Worm (Caenorhabditis elegans) whole organism, L1 larva: ENCODE measurements around the gene mrpl-50.

ENCODE experiments used
- C04F5.9 ChIP-seq: sonication (generic microtip); optimal IDR thresholded peaks from 2 replicates; lab custom pipeline; 2016; ENCODE audit warnings: missing genetic modification characterization, missing compliant biosample characterization
- C16A3.4 ChIP-seq: fragments of 150-350 bp; optimal IDR thresholded peaks from 2 replicates; lab custom pipeline; 2014; ENCODE audit warnings: missing biosample characterization, missing genetic modification characterization
- aha-1 ChIP-seq: fragments of 150-350 bp; optimal IDR thresholded peaks from 2 replicates; lab custom pipeline; 2014; ENCODE audit warnings: missing biosample characterization, missing genetic modification characterization
- aly-2 ChIP-seq: fragments of 150-350 bp; optimal IDR thresholded peaks from 2 replicates; lab custom pipeline; 2014; ENCODE audit warnings: missing biosample characterization, missing genetic modification characterization
- ama-1 ChIP-seq: fragments of 150-350 bp; optimal IDR thresholded peaks from 2 replicates; lab custom pipeline; 2014
- ceh-63 ChIP-seq: fragments of 200-800 bp; sonication (Bioruptor generic); optimal IDR thresholded peaks from 2 replicates; lab custom pipeline; 2018; ENCODE audit warnings: mild to moderate bottlenecking, missing genetic modification characterization, missing compliant biosample characterization
- ceh-8 ChIP-seq: fragments of 200-800 bp; sonication (Bioruptor generic); optimal IDR thresholded peaks from 2 replicates; lab custom pipeline; 2018; ENCODE audit warnings: mild to moderate bottlenecking, missing genetic modification characterization, moderate library complexity, missing compliant biosample characterization
- ceh-90 ChIP-seq: sonication (generic microtip); optimal IDR thresholded peaks from 2 replicates; lab custom pipeline; 2016; ENCODE audit warnings: missing genetic modification characterization, missing compliant biosample characterization
- ces-1 ChIP-seq: fragments of 150-350 bp; optimal IDR thresholded peaks from 2 replicates; lab custom pipeline; 2014; ENCODE audit warnings: missing biosample characterization, missing genetic modification reagents, missing genetic modification characterization
- dpl-1 ChIP-seq, 3 experiments: fragments of 150-350 bp in 2 of 3; sonication (generic microtip) in 1 of 3; optimal IDR thresholded peaks; 2 replicates each; lab custom pipeline; 2014 to 2017; ENCODE audit warnings: missing biosample characterization in 3 of 3, missing genetic modification characterization in 3 of 3, missing genetic modification reagents in 3 of 3
- dsc-1 ChIP-seq: sonication (generic microtip); optimal IDR thresholded peaks from 2 replicates; lab custom pipeline; 2016; ENCODE audit warnings: mild to moderate bottlenecking, missing genetic modification characterization, missing compliant biosample characterization
- efl-1 ChIP-seq, 4 experiments: fragments of 150-350 bp; optimal IDR thresholded peaks in 3 of 4; peaks in 1 of 4; 1 replicate in 1 of 4; 2 replicates in 3 of 4; lab custom pipeline; 2014; ENCODE audit warnings: missing biosample characterization in 2 of 4, missing genetic modification characterization in 2 of 4, missing genetic modification reagents in 2 of 4
- efl-3 ChIP-seq: fragments of 200-800 bp; sonication (Bioruptor generic); optimal IDR thresholded peaks from 2 replicates; lab custom pipeline; 2018; ENCODE audit warnings: mild to moderate bottlenecking, missing genetic modification characterization, missing compliant biosample characterization
- egl-13 ChIP-seq: sonication (generic microtip); optimal IDR thresholded peaks from 2 replicates; lab custom pipeline; 2016; ENCODE audit warnings: missing genotype, missing genetic modification reagents, missing genetic modification characterization, missing compliant biosample characterization
- egl-27 ChIP-seq, 2 experiments: fragments of 150-350 bp in 1 of 2; sonication (generic microtip); optimal IDR thresholded peaks; 3 replicates each; lab custom pipeline; 2017 to 2018; ENCODE audit warnings: missing biosample characterization in 2 of 2, missing genetic modification characterization in 2 of 2, missing genetic modification reagents in 2 of 2
- elt-2 ChIP-seq: sonication (generic microtip); optimal IDR thresholded peaks from 2 replicates; lab custom pipeline; 2016; ENCODE audit warnings: missing genetic modification characterization, mild to moderate bottlenecking, inconsistent platforms, missing compliant biosample characterization, missing genetic modification reagents
- ets-5 ChIP-seq: fragments of 200-800 bp; sonication (Bioruptor generic); IDR thresholded peaks from 2 replicates; pipeline ENCODE4 v1.3.6; 2022; ENCODE audit warnings: missing genetic modification characterization, missing compliant biosample characterization
- fkh-10 ChIP-seq: sonication (generic microtip); optimal IDR thresholded peaks from 2 replicates; lab custom pipeline; 2017; ENCODE audit warnings: missing biosample characterization, missing genetic modification reagents, missing genetic modification characterization
- fkh-4 ChIP-seq: sonication (generic microtip); optimal IDR thresholded peaks from 2 replicates; lab custom pipeline; 2016; ENCODE audit warnings: missing compliant biosample characterization, missing genetic modification characterization, borderline replicate concordance
- fos-1 ChIP-seq: fragments of 150-350 bp; optimal IDR thresholded peaks from 2 replicates; lab custom pipeline; 2014; ENCODE audit warnings: missing biosample characterization, missing genetic modification characterization
- grh-1 ChIP-seq: fragments of 200-800 bp; sonication (Bioruptor generic); IDR thresholded peaks from 2 replicates; pipeline ENCODE4 v1.3.6; 2022; ENCODE audit warnings: missing genetic modification reagents, missing genetic modification characterization, missing compliant biosample characterization
- hlh-17 ChIP-seq: fragments of 200-800 bp; sonication (Bioruptor generic); optimal IDR thresholded peaks from 2 replicates; lab custom pipeline; 2018; ENCODE audit warnings: missing genetic modification characterization, mild to moderate bottlenecking, missing compliant biosample characterization, moderate library complexity, borderline replicate concordance
- hlh-4 ChIP-seq: sonication (generic microtip); optimal IDR thresholded peaks from 2 replicates; lab custom pipeline; 2016; ENCODE audit warnings: mild to moderate bottlenecking, missing genetic modification characterization, missing compliant biosample characterization
- hpl-2 ChIP-seq: fragments of 150-350 bp; optimal IDR thresholded peaks from 2 replicates; lab custom pipeline; 2014; ENCODE audit warnings: missing biosample characterization, missing genetic modification reagents, missing genetic modification characterization
- lin-15B ChIP-seq: fragments of 150-350 bp; sonication (generic microtip); optimal IDR thresholded peaks from 3 replicates; lab custom pipeline; 2014; ENCODE audit warnings: missing biosample characterization, missing genetic modification characterization
- lin-39 ChIP-seq: fragments of 150-350 bp; optimal IDR thresholded peaks from 2 replicates; lab custom pipeline; 2014; ENCODE audit warnings: missing biosample characterization, missing genetic modification reagents, missing genetic modification characterization
- lsy-2 ChIP-seq, 2 experiments: fragments of 150-350 bp; optimal IDR thresholded peaks; 2 replicates each; lab custom pipeline; 2014; ENCODE audit warnings: missing biosample characterization in 2 of 2, missing genetic modification characterization in 2 of 2
- mab-9 ChIP-seq: fragments of 200-800 bp; sonication (Bioruptor generic); IDR thresholded peaks from 2 replicates; pipeline ENCODE4 v1.3.6; 2022; ENCODE audit warnings: missing genetic modification reagents, missing genetic modification characterization, missing compliant biosample characterization
- mdl-1 ChIP-seq, 2 experiments: fragments of 150-350 bp; optimal IDR thresholded peaks; 2 replicates each; lab custom pipeline; 2014 to 2017; ENCODE audit warnings: missing biosample characterization in 2 of 2, missing genetic modification characterization in 2 of 2, inconsistent platforms in 1 of 2
- mef-2 ChIP-seq: fragments of 150-350 bp; optimal IDR thresholded peaks from 2 replicates; lab custom pipeline; 2014; ENCODE audit warnings: missing biosample characterization, missing genetic modification characterization
- mep-1 ChIP-seq: fragments of 150-350 bp; optimal IDR thresholded peaks from 2 replicates; lab custom pipeline; 2014; ENCODE audit warnings: missing biosample characterization, missing genetic modification characterization
- nhr-11 ChIP-seq: fragments of 150-350 bp; optimal IDR thresholded peaks from 2 replicates; lab custom pipeline; 2014; ENCODE audit warnings: missing biosample characterization, missing genetic modification characterization
- nhr-12 ChIP-seq: sonication (generic microtip); optimal IDR thresholded peaks from 2 replicates; lab custom pipeline; 2017; ENCODE audit warnings: missing biosample characterization, missing genetic modification characterization
- nhr-19 ChIP-seq: fragments of 200-800 bp; sonication (Bioruptor generic); conservative IDR thresholded peaks from 2 replicates; pipeline ENCODE4 v1.3.6; 2022; ENCODE audit warnings: missing genetic modification characterization, missing compliant biosample characterization
- nhr-237 ChIP-seq: fragments of 150-350 bp; optimal IDR thresholded peaks from 2 replicates; lab custom pipeline; 2014; ENCODE audit warnings: missing biosample characterization, missing genetic modification characterization
- nhr-28 ChIP-seq: fragments of 150-350 bp; optimal IDR thresholded peaks from 2 replicates; lab custom pipeline; 2014; ENCODE audit warnings: missing biosample characterization, missing genetic modification characterization
- nhr-71 ChIP-seq: sonication (generic microtip); optimal IDR thresholded peaks from 2 replicates; lab custom pipeline; 2016; ENCODE audit warnings: mild to moderate bottlenecking, missing genetic modification characterization, moderate library complexity, missing compliant biosample characterization
- nhr-84 ChIP-seq: sonication (generic microtip); optimal IDR thresholded peaks from 2 replicates; lab custom pipeline; 2017; ENCODE audit warnings: missing biosample characterization, missing genetic modification characterization
- nhr-85 ChIP-seq: sonication (generic microtip); peaks from one replicate; lab custom pipeline; 2016; ENCODE audit warnings: missing genetic modification characterization, inconsistent platforms, missing compliant biosample characterization
- pag-3 ChIP-seq: sonication (generic microtip); optimal IDR thresholded peaks from 2 replicates; lab custom pipeline; 2017; ENCODE audit warnings: missing genetic modification characterization, mild to moderate bottlenecking, missing compliant biosample characterization, antibody characterized with exemption, borderline replicate concordance; ENCODE audit not compliant: insufficient read depth
- pax-3 ChIP-seq: fragments of 200-800 bp; sonication (Bioruptor generic); optimal IDR thresholded peaks from 2 replicates; lab custom pipeline; 2018; ENCODE audit warnings: mild to moderate bottlenecking, missing genetic modification characterization, moderate library complexity, missing compliant biosample characterization
- skn-1 ChIP-seq: fragments of 150-350 bp; optimal IDR thresholded peaks from 2 replicates; lab custom pipeline; 2014; ENCODE audit warnings: missing biosample characterization, missing genetic modification characterization
- snu-23 ChIP-seq: sonication (generic microtip); optimal IDR thresholded peaks from 2 replicates; lab custom pipeline; 2016; ENCODE audit warnings: missing genetic modification characterization, missing compliant biosample characterization
- sptf-1 ChIP-seq: fragments of 150-350 bp; optimal IDR thresholded peaks from 2 replicates; lab custom pipeline; 2014; ENCODE audit warnings: missing biosample characterization, missing genetic modification characterization
- tlp-1 ChIP-seq: fragments of 150-350 bp; optimal IDR thresholded peaks from 2 replicates; lab custom pipeline; 2014; ENCODE audit warnings: missing biosample characterization, missing genetic modification characterization
- unc-30 ChIP-seq: sonication (generic microtip); optimal IDR thresholded peaks from 2 replicates; lab custom pipeline; 2017; ENCODE audit warnings: missing biosample characterization, missing genetic modification characterization
- unc-98 ChIP-seq: fragments of 200-800 bp; sonication (Bioruptor generic); IDR thresholded peaks from 2 replicates; pipeline ENCODE4 v1.3.6; 2022; ENCODE audit warnings: missing genetic modification characterization, missing compliant biosample characterization
- vab-15 ChIP-seq: sonication (generic microtip); optimal IDR thresholded peaks from 2 replicates; lab custom pipeline; 2017; ENCODE audit warnings: missing genotype, mild to moderate bottlenecking, missing genetic modification characterization, missing compliant biosample characterization
- ztf-11 ChIP-seq, 2 experiments: sonication (generic microtip); optimal IDR thresholded peaks; 2 replicates each; lab custom pipeline; 2016 to 2017; ENCODE audit warnings: missing genetic modification characterization in 2 of 2, missing biosample characterization in 1 of 2, missing compliant biosample characterization in 1 of 2
- ztf-4 ChIP-seq: fragments of 150-350 bp; optimal IDR thresholded peaks from 2 replicates; lab custom pipeline; 2014; ENCODE audit warnings: missing biosample characterization, missing genetic modification characterization

Gene mrpl-50

DNA sequence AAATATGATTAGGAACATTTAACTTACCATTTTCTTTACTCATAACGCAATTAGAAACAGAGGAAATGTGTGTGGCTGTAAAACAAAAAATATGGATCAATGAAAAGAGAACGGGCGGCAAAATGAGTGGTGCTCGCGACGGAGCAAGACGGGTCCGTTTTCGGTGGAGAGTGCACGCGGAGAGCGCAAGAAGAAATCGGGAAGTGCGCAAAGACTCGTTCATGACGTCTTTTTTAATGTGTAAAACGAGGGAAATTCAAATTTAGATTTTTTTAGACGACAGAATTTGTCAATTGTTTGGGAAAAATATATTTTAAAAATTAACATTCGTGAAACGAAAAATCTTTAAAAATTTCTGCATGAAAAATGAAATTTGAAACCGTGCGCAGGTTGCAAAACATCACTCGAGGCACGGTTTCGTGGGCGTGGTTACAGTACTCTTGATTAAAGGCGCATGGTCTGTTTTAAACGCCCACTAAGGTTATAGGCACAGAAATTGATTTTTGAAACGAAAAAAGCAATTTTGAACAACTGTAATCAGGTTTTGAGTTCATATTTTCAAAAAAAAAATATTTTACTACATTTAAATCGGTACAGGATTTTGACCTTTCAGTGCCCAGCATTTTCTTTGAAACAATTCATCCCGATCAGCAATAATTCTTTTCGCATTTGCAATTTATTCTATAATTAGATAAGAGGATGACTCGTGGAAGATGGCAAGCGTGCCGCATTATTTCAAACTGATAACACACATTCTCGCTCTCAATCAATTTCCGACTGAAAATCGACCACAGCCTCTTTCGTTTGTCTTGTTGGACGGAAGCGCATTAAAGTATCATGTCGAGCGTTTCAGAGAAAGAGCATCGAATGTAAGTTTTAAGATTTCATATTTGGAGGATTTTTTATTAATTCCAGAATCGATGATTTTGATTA is 39.9 kb downstream of the mrpl-50 start, which contains the start of the genes szy-20 and C18E9.5:
Gene szy-20, minus strand, starts transcription at position 83 of the 933 bp plus-strand sequence.
Gene C18E9.5, plus strand, starts transcription at position 730 of the 933 bp plus-strand sequence.
- peak; percentile 75 for TF ChIP-seq C04F5.9
- no peak for TF ChIP-seq ama-1
- TF ChIP-seq fkh-4 (tag; lab: Kevin White, UChicago): peak; percentile 60
- no peak for TF ChIP-seq unc-98 (GFP tag; lab: Robert Waterston, UW)
- no peak for TF ChIP-seq tlp-1 (tag; lab: Kevin White, UChicago)
- TF ChIP-seq nhr-28 (tag; lab: Kevin White, UChicago): no peak
- peak; percentile 47 for TF ChIP-seq skn-1
- TF ChIP-seq mep-1: peak; percentile 90
- no peak for TF ChIP-seq ceh-63 (GFP tag; lab: Kevin White, UChicago)
- no peak for TF ChIP-seq mef-2 (tag; lab: Kevin White, UChicago)
- no peak for TF ChIP-seq hlh-17 (GFP tag; lab: Kevin White, UChicago)
- TF ChIP-seq unc-30: no peak
- peak; percentile 74 for TF ChIP-seq fos-1 (tag; lab: Kevin White, UChicago)
- no peak for TF ChIP-seq vab-15 (tag; lab: Kevin White, UChicago)
- TF ChIP-seq nhr-84: no peak
- peak; percentile 90 for TF ChIP-seq lin-39 (tag; lab: Kevin White, UChicago)
- TF ChIP-seq nhr-11 (tag; lab: Kevin White, UChicago): peak; percentile 61
- TF ChIP-seq ces-1 (GFP tag; lab: Kevin White, UChicago): no peak
- TF ChIP-seq ets-5: no peak
- TF ChIP-seq grh-1: peak; percentile 63
- TF ChIP-seq sptf-1 (tag; lab: Kevin White, UChicago): no peak
- no peak for TF ChIP-seq efl-3 (GFP tag; lab: Kevin White, UChicago)
- TF ChIP-seq mab-9: peak; percentile 62; the same call in 1 of the 2 replicates
- TF ChIP-seq efl-1 (optimal IDR thresholded peaks at IDR 0.05; lab: Kevin White, UChicago): peak; percentile 98 to 99
- peak; percentile 97 to 100 for TF ChIP-seq efl-1 (GFP tag; optimal IDR thresholded peaks at IDR 0.05 in 1 of 2; lab: Kevin White, UChicago)
- TF ChIP-seq nhr-85 (tag; lab: Kevin White, UChicago): peak; percentile 88
- peak; percentile 89 for TF ChIP-seq snu-23 (GFP tag; lab: Kevin White, UChicago)
- TF ChIP-seq ztf-11 (tag; optimal IDR thresholded peaks at IDR 0.05; lab: Kevin White, UChicago): peak in 1 of 2 experiments; percentile 68
- peak; percentile 73 for TF ChIP-seq C16A3.4
- no peak for TF ChIP-seq hlh-4
- TF ChIP-seq aly-2 (tag; lab: Kevin White, UChicago): peak; percentile 72
- peak; percentile 66 for TF ChIP-seq pax-3 (tag; lab: Kevin White, UChicago)
- peak; percentile 71 for TF ChIP-seq egl-13 (tag; lab: Kevin White, UChicago)
- peak; percentile 38 for TF ChIP-seq ceh-90
- TF ChIP-seq fkh-10 (GFP tag; lab: Kevin White, UChicago): peak; percentile 46
- no peak for TF ChIP-seq aha-1 (tag; lab: Kevin White, UChicago)
- TF ChIP-seq lin-15B: peak; percentile 72
- TF ChIP-seq hpl-2 (GFP tag; lab: Kevin White, UChicago): peak; percentile 20
- TF ChIP-seq egl-27 (tag; optimal IDR thresholded peaks at IDR 0.05; lab: Kevin White, UChicago): no peak
- peak; percentile 14 for TF ChIP-seq ztf-4
- TF ChIP-seq pag-3 (tag; lab: Kevin White, UChicago): no peak
- peak; percentile 16 for TF ChIP-seq nhr-237 (tag; lab: Kevin White, UChicago)
- peak; percentile 97 to 98 (median 98) for TF ChIP-seq dpl-1 (GFP tag; optimal IDR thresholded peaks at IDR 0.05; lab: Kevin White, UChicago)
- TF ChIP-seq nhr-71 (tag; lab: Kevin White, UChicago): peak; percentile 93
- peak in 1 of 2 experiments; percentile 65 for TF ChIP-seq mdl-1 (tag; optimal IDR thresholded peaks at IDR 0.05; lab: Kevin White, UChicago)
- peak; percentile 72 for TF ChIP-seq ceh-8 (GFP tag; lab: Kevin White, UChicago)
- TF ChIP-seq elt-2 (tag; lab: Kevin White, UChicago): peak; percentile 58
- TF ChIP-seq lsy-2 (tag; optimal IDR thresholded peaks at IDR 0.05; lab: Kevin White, UChicago): peak; percentile 91
- peak; percentile 88 for TF ChIP-seq nhr-19 (GFP tag; lab: Robert Waterston, UW)
- TF ChIP-seq dsc-1 (tag; lab: Kevin White, UChicago): peak; percentile 92
- no peak for TF ChIP-seq nhr-12 (tag; lab: Kevin White, UChicago)
